Worm (Caenorhabditis elegans) whole organism, mixed stage, embryonic: ENCODE data around the gene F26A1.3.

Experiments used
- hlh-1 ChIP-seq: fragments of 150-350 bp; optimal IDR thresholded peaks from 2 replicates; lab custom pipeline; 2014; ENCODE audit warnings: missing biosample characterization, missing genetic modification reagents, missing genetic modification characterization
- nhr-237 ChIP-seq: fragments of 150-350 bp; optimal IDR thresholded peaks from 2 replicates; lab custom pipeline; 2014; ENCODE audit warnings: missing biosample characterization, missing genetic modification characterization
- pha-4 ChIP-seq: fragments of 150-350 bp; optimal IDR thresholded peaks from 2 replicates; lab custom pipeline; 2018; ENCODE audit warnings: missing biosample characterization, missing genetic modification reagents, missing genetic modification characterization

ce11 chrIII:4873395-4873794 lies 46.7 kb downstream of the F26A1.3 start:
- no peak for TF ChIP-seq pha-4 (tag; lab: Kevin White, UChicago)
- TF ChIP-seq hlh-1 (tag; lab: Kevin White, UChicago) = no peak
- TF ChIP-seq nhr-237 (tag; lab: Kevin White, UChicago) = no peak
